Worm (Caenorhabditis elegans) whole organism, late embryonic: ENCODE data around the gene F13B12.7.

Source experiments
- ama-1 ChIP-seq: fragments of 150-350 bp; optimal IDR thresholded peaks from 2 replicates; lab custom pipeline; 2014
- pha-2 ChIP-seq: sonication (generic microtip); optimal IDR thresholded peaks from 2 replicates; lab custom pipeline; 2017; ENCODE audit warnings: mild to moderate bottlenecking, missing genetic modification characterization, missing compliant biosample characterization
- rnt-1 ChIP-seq: sonication (generic microtip); optimal IDR thresholded peaks from 2 replicates; lab custom pipeline; 2016; ENCODE audit warnings: missing genetic modification characterization, missing compliant biosample characterization

DNA sequence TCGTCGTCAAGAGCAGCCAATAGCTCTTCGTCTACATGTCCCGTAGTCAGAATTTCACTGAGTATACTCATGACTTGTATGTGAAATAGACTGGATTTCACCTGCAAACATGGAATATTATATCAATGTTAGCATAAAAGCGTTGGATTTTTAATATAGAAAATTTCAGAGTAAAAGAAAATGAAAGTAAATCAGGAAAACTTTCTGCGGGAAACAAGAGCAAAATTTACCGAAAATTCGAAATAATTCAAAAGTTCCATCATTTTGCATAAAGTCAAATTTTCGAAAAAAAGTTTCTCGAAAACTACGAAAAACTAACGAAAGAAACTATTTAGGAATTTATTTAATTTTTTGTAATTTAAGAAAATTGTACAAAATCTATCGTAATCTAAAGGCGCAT lies 25.8 kb upstream of the F13B12.7 start, which contains the start of gene F13B12.6:
- TF ChIP-seq ama-1 (lab: Kevin White, UChicago) (no peak), rnt-1 (tag; lab: Kevin White, UChicago) (no peak), pha-2 (tag; lab: Kevin White, UChicago) (no peak)
